Worm (Caenorhabditis elegans) whole organism, L4 larva: ENCODE data around the gene H20E11.1.

ENCODE experiments used
- D1046.2 ChIP-seq: fragments of 200-800 bp; sonication (Bioruptor generic); IDR thresholded peaks from 2 replicates; pipeline ENCODE4 v1.3.6; 2022; ENCODE audit warnings: missing genetic modification characterization, missing compliant biosample characterization
- F37D6.2 ChIP-seq: sonication (generic microtip); optimal IDR thresholded peaks from 2 replicates; lab custom pipeline; 2016; ENCODE audit warnings: mild to moderate bottlenecking, missing genetic modification characterization, missing compliant biosample characterization
- F49E8.2 ChIP-seq: sonication (generic microtip); optimal IDR thresholded peaks from 2 replicates; lab custom pipeline; 2016; ENCODE audit warnings: missing compliant biosample characterization, mild to moderate bottlenecking, missing genetic modification characterization, borderline replicate concordance
- R02D3.7 ChIP-seq: fragments of 150-350 bp; sonication (generic microtip); optimal IDR thresholded peaks from 3 replicates; lab custom pipeline; 2014; ENCODE audit warnings: missing biosample characterization, missing genetic modification characterization
- T26A8.4 ChIP-seq: fragments of 200-800 bp; sonication (Bioruptor generic); IDR thresholded peaks from 2 replicates; pipeline ENCODE4 v1.3.6; 2022; ENCODE audit warnings: missing genetic modification characterization, missing compliant biosample characterization
- Y48G9A.11 ChIP-seq: fragments of 200-800 bp; sonication (Bioruptor generic); IDR thresholded peaks from 2 replicates; pipeline ENCODE4 v1.3.6; 2022; ENCODE audit warnings: missing genetic modification reagents, missing genetic modification characterization, missing compliant biosample characterization
- Y75B8A.6 ChIP-seq: fragments of 200-800 bp; sonication (Bioruptor generic); IDR thresholded peaks from 2 replicates; pipeline ENCODE4 v1.3.6; 2022; ENCODE audit warnings: missing genetic modification reagents, missing genetic modification characterization, missing compliant biosample characterization
- aha-1 ChIP-seq: fragments of 150-350 bp; peaks from one replicate; lab custom pipeline; 2014; ENCODE audit warnings: missing biosample characterization, missing genetic modification characterization
- ama-1 ChIP-seq: fragments of 150-350 bp; optimal IDR thresholded peaks from 2 replicates; lab custom pipeline; 2014; ENCODE audit warnings: inconsistent platforms, mixed read lengths
- ceh-20 ChIP-seq: fragments of 200-800 bp; sonication (Bioruptor generic); IDR thresholded peaks from 2 replicates; pipeline ENCODE4 v1.3.6; 2022; ENCODE audit warnings: missing genetic modification reagents, missing genetic modification characterization, missing compliant biosample characterization
- ceh-44 ChIP-seq: fragments of 200-800 bp; sonication (Bioruptor generic); IDR thresholded peaks from 2 replicates; pipeline ENCODE4 v1.3.6; 2022; ENCODE audit warnings: missing genetic modification reagents, missing genetic modification characterization, missing compliant biosample characterization
- ceh-82 ChIP-seq: sonication (generic microtip); optimal IDR thresholded peaks from 2 replicates; lab custom pipeline; 2017; ENCODE audit warnings: missing biosample characterization, missing genetic modification characterization
- daf-16 ChIP-seq, 3 experiments: sonication (generic microtip); optimal IDR thresholded peaks; 2 replicates each; lab custom pipeline; 2016 to 2017; ENCODE audit warnings: missing genetic modification characterization in 3 of 3, missing genetic modification reagents in 3 of 3, mild to moderate bottlenecking in 2 of 3, missing compliant biosample characterization in 2 of 3, missing biosample characterization in 1 of 3, moderate library complexity in 1 of 3
- daf-19 ChIP-seq: fragments of 200-800 bp; sonication (Bioruptor generic); conservative IDR thresholded peaks from 2 replicates; pipeline ENCODE4 v1.3.6; 2022; ENCODE audit warnings: missing genetic modification characterization, missing compliant biosample characterization
- daf-8 ChIP-seq: fragments of 200-800 bp; sonication (Bioruptor generic); IDR thresholded peaks from 2 replicates; pipeline ENCODE4 v1.3.6; 2022; ENCODE audit warnings: missing genetic modification characterization, missing compliant biosample characterization
- dmd-8 ChIP-seq: fragments of 200-800 bp; sonication (Bioruptor generic); IDR thresholded peaks from 2 replicates; pipeline ENCODE4 v1.3.6; 2022; ENCODE audit warnings: missing genetic modification characterization, missing compliant biosample characterization
- duxl-1 ChIP-seq: sonication (generic microtip); optimal IDR thresholded peaks from 2 replicates; lab custom pipeline; 2016; ENCODE audit warnings: mild to moderate bottlenecking, missing genetic modification characterization, moderate library complexity, missing compliant biosample characterization; ENCODE audit not compliant: poor library complexity
- dve-1 ChIP-seq: sonication (generic microtip); optimal IDR thresholded peaks from 2 replicates; lab custom pipeline; 2017; ENCODE audit warnings: antibody characterized with exemption, mild to moderate bottlenecking, missing genetic modification characterization, missing compliant biosample characterization; ENCODE audit not compliant: insufficient read depth
- egl-27 ChIP-seq: sonication (generic microtip); optimal IDR thresholded peaks from 3 replicates; lab custom pipeline; 2017; ENCODE audit warnings: missing biosample characterization, missing genetic modification reagents, missing genetic modification characterization
- egl-43 ChIP-seq: fragments of 200-800 bp; sonication (Bioruptor generic); IDR thresholded peaks from 2 replicates; pipeline ENCODE4 v1.3.6; 2022; ENCODE audit warnings: missing genetic modification reagents, missing genetic modification characterization, missing compliant biosample characterization
- hlh-11 ChIP-seq: fragments of 200-800 bp; sonication (Bioruptor generic); optimal IDR thresholded peaks from 2 replicates; lab custom pipeline; 2018; ENCODE audit warnings: mild to moderate bottlenecking, missing genetic modification characterization, missing compliant biosample characterization
- hlh-30 ChIP-seq: sonication (generic microtip); optimal IDR thresholded peaks from 2 replicates; lab custom pipeline; 2017; ENCODE audit warnings: antibody characterized with exemption, mild to moderate bottlenecking, missing genetic modification characterization, missing compliant biosample characterization; ENCODE audit not compliant: insufficient read depth
- hmg-1.1 ChIP-seq: fragments of 200-800 bp; sonication (Bioruptor generic); IDR thresholded peaks from 2 replicates; pipeline ENCODE4 v1.3.6; 2022; ENCODE audit warnings: missing genetic modification reagents, missing genetic modification characterization, missing compliant biosample characterization
- lin-15B ChIP-seq: fragments of 150-350 bp; sonication (generic microtip); optimal IDR thresholded peaks from 3 replicates; lab custom pipeline; 2014; ENCODE audit warnings: missing biosample characterization, missing genetic modification characterization
- lin-29 ChIP-seq: fragments of 200-800 bp; sonication (Bioruptor generic); IDR thresholded peaks from 2 replicates; pipeline ENCODE4 v1.3.6; 2022; ENCODE audit warnings: missing genetic modification reagents, missing genetic modification characterization, missing compliant biosample characterization
- lin-38 ChIP-seq: fragments of 200-800 bp; sonication (Bioruptor generic); IDR thresholded peaks from 2 replicates; pipeline ENCODE4 v1.3.6; 2022; ENCODE audit warnings: missing genetic modification reagents, missing genetic modification characterization, missing compliant biosample characterization
- lin-39 ChIP-seq: fragments of 150-350 bp; optimal IDR thresholded peaks from 2 replicates; lab custom pipeline; 2014; ENCODE audit warnings: missing biosample characterization, missing genetic modification reagents, missing genetic modification characterization
- lir-3 ChIP-seq: sonication (generic microtip); optimal IDR thresholded peaks from 2 replicates; lab custom pipeline; 2016; ENCODE audit warnings: mild to moderate bottlenecking, missing genetic modification characterization, missing compliant biosample characterization
- lsy-2 ChIP-seq, 2 experiments: fragments of 150-350 bp in 1 of 2; sonication (generic microtip) in 1 of 2; optimal IDR thresholded peaks; 2 replicates each; lab custom pipeline; 2014 to 2017; ENCODE audit warnings: missing biosample characterization in 2 of 2, missing genetic modification characterization in 2 of 2
- mep-1 ChIP-seq: fragments of 150-350 bp; sonication (generic microtip); optimal IDR thresholded peaks from 3 replicates; lab custom pipeline; 2014; ENCODE audit warnings: missing biosample characterization, missing genetic modification characterization
- mxl-2 ChIP-seq: fragments of 200-800 bp; sonication (Bioruptor generic); conservative IDR thresholded peaks from 2 replicates; pipeline ENCODE4 v1.3.6; 2022; ENCODE audit warnings: missing genetic modification reagents, missing genetic modification characterization, missing compliant biosample characterization
- nhr-25 ChIP-seq: sonication (generic microtip); optimal IDR thresholded peaks from 2 replicates; lab custom pipeline; 2017; ENCODE audit warnings: missing genetic modification characterization, mild to moderate bottlenecking, missing compliant biosample characterization, antibody characterized with exemption, moderate library complexity, borderline replicate concordance; ENCODE audit not compliant: insufficient read depth
- nhr-41 ChIP-seq: fragments of 200-800 bp; sonication (Bioruptor generic); IDR thresholded peaks from 2 replicates; pipeline ENCODE4 v1.3.6; 2022; ENCODE audit warnings: missing genetic modification reagents, missing genetic modification characterization, missing compliant biosample characterization
- nhr-6 ChIP-seq: fragments of 150-350 bp; optimal IDR thresholded peaks from 2 replicates; lab custom pipeline; 2014; ENCODE audit warnings: missing biosample characterization, missing genetic modification characterization
- nhr-77 ChIP-seq: fragments of 150-350 bp; optimal IDR thresholded peaks from 2 replicates; lab custom pipeline; 2014; ENCODE audit warnings: missing biosample characterization, missing genetic modification characterization
- rbr-2 ChIP-seq: sonication (generic microtip); optimal IDR thresholded peaks from 2 replicates; lab custom pipeline; 2016; ENCODE audit warnings: missing genotype, missing genetic modification characterization, missing compliant biosample characterization
- snpc-1.2 ChIP-seq: fragments of 200-800 bp; sonication (Bioruptor generic); IDR thresholded peaks from 2 replicates; pipeline ENCODE4 v1.3.6; 2022; ENCODE audit warnings: missing genetic modification reagents, missing genetic modification characterization, missing compliant biosample characterization
- snpc-4 ChIP-seq: fragments of 150-350 bp; optimal IDR thresholded peaks from 2 replicates; lab custom pipeline; 2014; ENCODE audit warnings: missing biosample characterization, missing genetic modification characterization
- spr-3 ChIP-seq: fragments of 200-800 bp; sonication (Bioruptor generic); optimal IDR thresholded peaks from 2 replicates; lab custom pipeline; 2018; ENCODE audit warnings: mild to moderate bottlenecking, missing genetic modification characterization, missing compliant biosample characterization
- unc-39 ChIP-seq: sonication (generic microtip); optimal IDR thresholded peaks from 2 replicates; lab custom pipeline; 2017; ENCODE audit warnings: missing biosample characterization, missing genetic modification characterization
- unc-62 ChIP-seq, 3 experiments: fragments of 150-350 bp in 1 of 3; sonication (generic microtip); optimal IDR thresholded peaks in 2 of 3; peaks in 1 of 3; 1 replicate in 1 of 3; 2 replicates in 2 of 3; lab custom pipeline; 2014 to 2017; ENCODE audit warnings: missing biosample characterization in 3 of 3, missing genetic modification characterization in 3 of 3, missing genetic modification reagents in 3 of 3, missing genotype in 1 of 3
- vab-7 ChIP-seq: fragments of 200-800 bp; sonication (Bioruptor generic); IDR thresholded peaks from 2 replicates; pipeline ENCODE4 v1.3.6; 2022; ENCODE audit warnings: missing genetic modification reagents, missing genetic modification characterization, missing compliant biosample characterization
- zfp-2 ChIP-seq: sonication (generic microtip); optimal IDR thresholded peaks from 2 replicates; lab custom pipeline; 2016; ENCODE audit warnings: mild to moderate bottlenecking, missing genetic modification characterization, missing compliant biosample characterization
- zfp-3 ChIP-seq: fragments of 200-800 bp; sonication (Bioruptor generic); conservative IDR thresholded peaks from 2 replicates; pipeline ENCODE4 v1.3.6; 2022; ENCODE audit warnings: missing genetic modification reagents, missing genetic modification characterization, missing compliant biosample characterization
- zip-2 ChIP-seq: fragments of 150-350 bp; optimal IDR thresholded peaks from 2 replicates; lab custom pipeline; 2014; ENCODE audit warnings: missing biosample characterization, missing genetic modification characterization

The H20E11.1 gene

DNA sequence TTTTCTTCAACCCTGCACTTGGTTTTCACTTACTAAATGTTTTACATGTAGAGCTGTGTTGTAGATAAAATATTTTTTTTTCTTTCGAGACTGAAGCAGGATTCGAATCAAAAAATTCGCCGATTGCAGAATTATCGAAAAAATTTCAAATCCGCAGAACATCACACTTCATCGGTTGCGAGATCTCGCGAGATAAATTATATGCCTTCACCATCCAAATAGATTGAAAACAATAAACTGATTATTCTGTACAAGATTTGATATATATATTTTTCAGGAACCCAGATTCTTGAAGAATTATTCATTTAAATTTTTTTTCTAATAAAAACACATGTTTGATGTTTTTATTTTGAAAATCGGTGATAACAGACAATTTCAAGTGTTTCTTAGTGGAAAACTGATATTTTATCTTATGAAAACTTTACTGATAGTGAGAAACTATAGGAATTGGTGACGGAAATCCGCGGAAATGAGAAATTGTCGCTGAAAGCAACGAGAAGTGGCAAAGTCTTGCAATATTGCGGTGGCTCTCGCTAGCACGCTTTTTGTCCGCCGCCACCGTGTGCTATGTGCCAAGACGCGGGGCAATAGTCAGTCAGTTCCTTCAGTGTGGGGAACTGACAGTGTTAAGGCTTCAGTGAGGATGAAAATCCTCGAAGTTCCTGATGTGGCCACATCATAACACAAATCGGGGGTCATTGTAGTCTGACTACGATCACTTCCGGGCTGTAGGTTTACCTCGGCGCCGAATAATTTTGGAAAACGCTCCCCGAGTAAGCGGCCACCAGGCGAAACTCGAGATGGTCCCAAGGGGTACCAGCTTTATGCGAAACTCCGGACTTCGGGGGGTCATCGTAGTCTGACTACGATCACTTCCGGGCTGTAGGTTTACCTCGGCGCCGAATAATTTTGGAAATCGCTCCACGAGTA lies 37.3 kb upstream of the H20E11.1 start (continued):
- 0 out of 2 replicates have a peak, but pooled peaks have one; percentile 21 for TF ChIP-seq vab-7 (GFP tag; lab: Robert Waterston, UW)
- TF ChIP-seq lin-39: no peak
- TF ChIP-seq zip-2 (tag; lab: Kevin White, UChicago): no peak
- TF ChIP-seq dve-1: peak; percentile 51
- no peak for TF ChIP-seq daf-8
- no peak for TF ChIP-seq egl-27
- no peak for TF ChIP-seq rbr-2 (tag; lab: Kevin White, UChicago)
- no peak for TF ChIP-seq nhr-6 (tag; lab: Kevin White, UChicago)
- no peak for TF ChIP-seq unc-62 (GFP tag; optimal IDR thresholded peaks at IDR 0.05 in 1 of 2; lab: Kevin White, UChicago)
- no peak for TF ChIP-seq unc-62 (tag; optimal IDR thresholded peaks at IDR 0.05; lab: Kevin White, UChicago)
- peak; percentile 66; the same call in 1 of the 2 replicates for TF ChIP-seq Y48G9A.11 (GFP tag; lab: Robert Waterston, UW)
- no peak; the same call in 1 of the 2 replicates for TF ChIP-seq T26A8.4 (GFP tag; lab: Robert Waterston, UW)
- TF ChIP-seq snpc-4 (tag; lab: Kevin White, UChicago): peak; percentile 56
- TF ChIP-seq spr-3 (GFP tag; lab: Kevin White, UChicago): peak; percentile 50
- TF ChIP-seq R02D3.7 (tag; lab: Kevin White, UChicago): no peak
- TF ChIP-seq lir-3 (tag; lab: Kevin White, UChicago): no peak
- TF ChIP-seq hmg-1.1 (GFP tag; lab: Robert Waterston, UW): peak; percentile 22; the same call in 1 of the 2 replicates
- TF ChIP-seq lsy-2 (tag; optimal IDR thresholded peaks at IDR 0.05; lab: Kevin White, UChicago): peak in 1 of 2 experiments; percentile 48
- peak; percentile 28 for TF ChIP-seq ama-1 (lab: Kevin White, UChicago)
- TF ChIP-seq zfp-2 (tag; lab: Kevin White, UChicago): no peak
- TF ChIP-seq nhr-77 (tag; lab: Kevin White, UChicago): no peak
- TF ChIP-seq aha-1 (tag; lab: Kevin White, UChicago): peak; percentile 73
- no peak for TF ChIP-seq lin-15B (tag; lab: Kevin White, UChicago)
- TF ChIP-seq unc-39: no peak
- no peak for TF ChIP-seq ceh-44 (GFP tag; lab: Robert Waterston, UW)
- peak; percentile 82 for TF ChIP-seq snpc-1.2
- no peak for TF ChIP-seq ceh-82 (tag; lab: Kevin White, UChicago)
- no peak for TF ChIP-seq mxl-2 (GFP tag; lab: Robert Waterston, UW)
- TF ChIP-seq dmd-8 (GFP tag; lab: Robert Waterston, UW): no peak
- 0 out of 2 replicates have a peak, but pooled peaks have one; percentile 4 for TF ChIP-seq egl-43 (GFP tag; lab: Robert Waterston, UW)
- TF ChIP-seq F37D6.2 (tag; lab: Kevin White, UChicago): no peak

DNA sequence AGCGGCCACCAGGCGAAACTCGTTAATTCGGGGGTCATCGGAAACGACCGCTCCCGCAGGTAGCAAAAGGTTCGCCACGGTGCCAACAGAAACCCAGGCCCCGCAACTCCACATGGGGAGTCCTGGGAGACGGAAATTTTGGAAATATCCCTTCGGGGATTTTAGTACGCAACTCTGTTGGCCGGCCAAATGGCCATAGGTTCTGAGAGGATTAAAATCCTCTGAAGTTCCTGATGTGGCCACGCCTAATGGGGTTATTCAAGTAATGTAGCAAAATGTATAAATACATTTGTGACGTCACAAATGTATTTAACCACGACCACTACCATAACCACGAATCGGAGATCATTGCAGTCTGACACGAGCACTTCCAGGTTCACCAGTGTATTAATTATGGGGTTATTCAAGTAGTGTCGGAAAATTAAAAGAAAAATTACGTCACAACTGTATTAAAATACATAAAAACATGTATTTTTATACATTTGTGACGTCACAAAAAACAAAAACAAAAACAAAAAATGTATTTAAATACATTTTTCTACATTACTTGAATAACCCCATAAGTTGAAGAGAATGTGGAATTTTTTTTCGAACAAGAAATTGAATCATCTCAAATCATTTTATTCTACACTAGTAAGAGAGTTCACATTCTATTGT lies 36.5 kb upstream of the H20E11.1 start:
- TF ChIP-seq dve-1: no peak
- no peak for TF ChIP-seq unc-39
- TF ChIP-seq nhr-25 (tag; lab: Kevin White, UChicago): no peak
- no peak for TF ChIP-seq nhr-41 (GFP tag; lab: Robert Waterston, UW)
- no peak for TF ChIP-seq ceh-82 (tag; lab: Kevin White, UChicago)
- TF ChIP-seq hlh-30 (tag; lab: Kevin White, UChicago): no peak
- TF ChIP-seq Y75B8A.6 (GFP tag; lab: Robert Waterston, UW): no peak
- TF ChIP-seq D1046.2 (GFP tag; lab: Robert Waterston, UW): no peak
- TF ChIP-seq daf-16 (GFP tag; optimal IDR thresholded peaks at IDR 0.05; lab: Kevin White, UChicago): no peak
- peak; percentile 3 for TF ChIP-seq daf-16 (tag; optimal IDR thresholded peaks at IDR 0.05; lab: Kevin White, UChicago)
- no peak for TF ChIP-seq snpc-4 (tag; lab: Kevin White, UChicago)
- TF ChIP-seq T26A8.4 (GFP tag; lab: Robert Waterston, UW): peak; percentile 17; the same call in 1 of the 2 replicates
- peak; percentile 82 for TF ChIP-seq F49E8.2 (tag; lab: Kevin White, UChicago)
- no peak for TF ChIP-seq mep-1 (tag; lab: Kevin White, UChicago)
- no peak for TF ChIP-seq hlh-11
- TF ChIP-seq snpc-1.2: peak; percentile 91
- no peak for TF ChIP-seq daf-19 (GFP tag; lab: Robert Waterston, UW)
- TF ChIP-seq lin-29: no peak
- no peak for TF ChIP-seq ceh-20
- no peak for TF ChIP-seq zfp-3 (GFP tag; lab: Robert Waterston, UW)
- TF ChIP-seq lin-38: peak; percentile 35; the same call in 1 of the 2 replicates
- peak; percentile 21 for TF ChIP-seq duxl-1 (tag; lab: Kevin White, UChicago)
